Worm (Caenorhabditis elegans): ENCODE results near the gene ZC196.9.

DNA sequence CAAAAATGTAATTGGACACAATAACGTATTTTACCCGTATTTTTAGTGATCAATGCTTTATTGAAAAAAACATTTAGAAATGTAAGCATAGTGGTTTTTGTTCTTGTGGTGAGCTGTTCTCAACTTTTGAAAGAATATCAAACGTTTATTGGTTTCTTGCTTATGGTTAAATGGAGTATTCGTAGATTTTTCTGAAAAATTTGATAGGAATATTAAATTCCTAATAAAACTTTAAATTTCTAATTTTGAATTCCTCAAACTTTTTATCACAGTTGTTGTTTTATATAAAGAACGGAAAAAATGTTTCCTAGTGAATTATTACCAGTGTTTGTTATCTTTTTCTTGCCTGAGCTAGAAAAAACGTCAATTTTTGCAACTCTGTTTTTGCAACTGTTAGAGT lies 26.4 kb upstream of the ZC196.9 start, which contains the start of gene B0507.5:
- TF ChIP-seq med-1 (GFP tag; optimal IDR thresholded peaks at IDR 0.05; ENCODE audit: insufficient read depth) (no peak), flt-1 (GFP tag; IDR thresholded peaks at IDR 0.05) (no peak), klf-2 (GFP tag; conservative IDR thresholded peaks at IDR 0.05) (no peak)
